Worm (Caenorhabditis elegans) whole organism, L4 larva: ENCODE data around the gene nstp-5.

Source experiments
- T26A8.4 ChIP-seq: fragments of 200-800 bp; sonication (Bioruptor generic); IDR thresholded peaks from 2 replicates; pipeline ENCODE4 v1.3.6; 2022; ENCODE audit warnings: missing genetic modification characterization, missing compliant biosample characterization
- ces-1 ChIP-seq: fragments of 150-350 bp; sonication (generic microtip); optimal IDR thresholded peaks from 4 replicates; lab custom pipeline; 2014; ENCODE audit warnings: missing biosample characterization, missing genetic modification reagents, missing genetic modification characterization
- lir-3 ChIP-seq: sonication (generic microtip); optimal IDR thresholded peaks from 2 replicates; lab custom pipeline; 2016; ENCODE audit warnings: mild to moderate bottlenecking, missing genetic modification characterization, missing compliant biosample characterization
- mdl-1 ChIP-seq, 2 experiments: fragments of 150-350 bp in 1 of 2; sonication (generic microtip) in 1 of 2; optimal IDR thresholded peaks; 2 replicates each; lab custom pipeline; 2014 to 2017; ENCODE audit warnings: missing biosample characterization in 2 of 2, missing genetic modification characterization in 2 of 2
- mep-1 ChIP-seq: fragments of 150-350 bp; sonication (generic microtip); optimal IDR thresholded peaks from 3 replicates; lab custom pipeline; 2014; ENCODE audit warnings: missing biosample characterization, missing genetic modification characterization
- nhr-28 ChIP-seq: fragments of 150-350 bp; optimal IDR thresholded peaks from 2 replicates; lab custom pipeline; 2014; ENCODE audit warnings: missing biosample characterization, missing genetic modification characterization
- pha-4 ChIP-seq, 2 experiments: fragments of 150-350 bp in 1 of 2; fragments of 200-800 bp in 1 of 2; sonication (Bioruptor generic) in 1 of 2; IDR thresholded peaks in 1 of 2; optimal IDR thresholded peaks in 1 of 2; 2 replicates each; pipeline versions ENCODE4 v1.3.6 to Lab custom; 2014 to 2022; ENCODE audit warnings: missing genetic modification characterization in 2 of 2, missing genetic modification reagents in 2 of 2, missing biosample characterization in 1 of 2, missing compliant biosample characterization in 1 of 2

- no peak for TF ChIP-seq T26A8.4 (GFP tag; lab: Robert Waterston, UW)
- TF ChIP-seq ces-1 (GFP tag; lab: Kevin White, UChicago): no peak
- TF ChIP-seq mep-1 (tag; lab: Kevin White, UChicago): no peak
- TF ChIP-seq lir-3: no peak
- TF ChIP-seq pha-4 (GFP tag; IDR thresholded peaks at IDR 0.05; lab: Robert Waterston, UW): no peak
- no peak for TF ChIP-seq pha-4 (tag; optimal IDR thresholded peaks at IDR 0.05; lab: Kevin White, UChicago)
- TF ChIP-seq nhr-28: no peak
- TF ChIP-seq mdl-1 (tag; optimal IDR thresholded peaks at IDR 0.05; lab: Kevin White, UChicago): no peak
Observed at ce11 chrIV:12813822-12814221, 41.5 kb upstream of the nstp-5 start.
